Fruit fly (Drosophila melanogaster) whole organism, pupa: ENCODE data around the gene yem.

ENCODE experiments used
- CG10348 ChIP-seq: fragments of 200-800 bp; sonication (Bioruptor generic); IDR thresholded peaks from 2 replicates; pipeline ENCODE4 v1.3.6; 2022; ENCODE audit warnings: missing biosample characterization, missing genetic modification characterization
- CG12605 ChIP-seq: fragments of 200-800 bp; sonication (Bioruptor generic); IDR thresholded peaks from 2 replicates; pipeline ENCODE4 v1.3.6; 2022; ENCODE audit warnings: missing biosample characterization, missing genetic modification characterization
- CG13204 ChIP-seq: fragments of 200-800 bp; sonication (Bioruptor generic); optimal IDR thresholded peaks from 2 replicates; lab custom pipeline; 2018; ENCODE audit warnings: missing biosample characterization, mild to moderate bottlenecking, missing genetic modification characterization, moderate library complexity
- CG14655 ChIP-seq: fragments of 200-800 bp; sonication (Bioruptor generic); optimal IDR thresholded peaks from 3 replicates; lab custom pipeline; 2017; ENCODE audit warnings: mild to moderate bottlenecking, missing biosample characterization, missing genetic modification reagents, missing genetic modification characterization
- CG15710 ChIP-seq: fragments of 200-800 bp; sonication (Bioruptor generic); optimal IDR thresholded peaks from 2 replicates; lab custom pipeline; 2018; ENCODE audit warnings: missing biosample characterization, mild to moderate bottlenecking, missing genetic modification characterization, moderate library complexity
- CG17806 ChIP-seq: fragments of 200-800 bp; sonication (Bioruptor generic); optimal IDR thresholded peaks from 2 replicates; lab custom pipeline; 2018; ENCODE audit warnings: missing biosample characterization, mild to moderate bottlenecking, missing genetic modification characterization, moderate library complexity
- CG32121 ChIP-seq: fragments of 200-800 bp; sonication (Bioruptor generic); IDR thresholded peaks from 2 replicates; pipeline ENCODE4 v1.3.6; 2022; ENCODE audit warnings: missing biosample characterization, missing genetic modification characterization
- CG34367 ChIP-seq: fragments of 200-800 bp; sonication (Bioruptor generic); optimal IDR thresholded peaks from 2 replicates; lab custom pipeline; 2018; ENCODE audit warnings: missing biosample characterization, mild to moderate bottlenecking, missing genetic modification characterization
- CG4496 ChIP-seq: fragments of 200-800 bp; sonication (Bioruptor generic); IDR thresholded peaks from 3 replicates; pipeline ENCODE4 v1.3.6; 2022; ENCODE audit warnings: missing biosample characterization, missing genetic modification characterization
- CG8159 ChIP-seq: fragments of 200-800 bp; sonication (Bioruptor generic); optimal IDR thresholded peaks from 3 replicates; lab custom pipeline; 2018; ENCODE audit warnings: missing biosample characterization, mild to moderate bottlenecking, missing genetic modification characterization, moderate library complexity
- CG8301 ChIP-seq: fragments of 200-800 bp; sonication (Bioruptor generic); optimal IDR thresholded peaks from 2 replicates; lab custom pipeline; 2018; ENCODE audit warnings: missing biosample characterization, mild to moderate bottlenecking, missing genetic modification characterization
- CG9948 ChIP-seq: fragments of 200-800 bp; sonication (Bioruptor generic); optimal IDR thresholded peaks from 2 replicates; lab custom pipeline; 2018; ENCODE audit warnings: missing biosample characterization, mild to moderate bottlenecking, missing genetic modification characterization, moderate library complexity
- D1 ChIP-seq: fragments of 200-800 bp; sonication (Bioruptor generic); optimal IDR thresholded peaks from 2 replicates; lab custom pipeline; 2018; ENCODE audit warnings: missing biosample characterization, mild to moderate bottlenecking, missing genetic modification characterization, moderate library complexity
- EcR ChIP-seq: fragments of 200-800 bp; sonication (Bioruptor generic); optimal IDR thresholded peaks from 3 replicates; lab custom pipeline; 2019; ENCODE audit warnings: missing biosample characterization, missing genetic modification characterization, mild to moderate bottlenecking, moderate library complexity, missing genetic modification reagents
- Ets98B ChIP-seq: fragments of 200-800 bp; sonication (Bioruptor generic); IDR thresholded peaks from 2 replicates; pipeline ENCODE4 v1.3.6; 2022; ENCODE audit warnings: missing biosample characterization, missing genetic modification characterization
- Pif1A ChIP-seq: fragments of 200-800 bp; sonication (Bioruptor generic); optimal IDR thresholded peaks from 3 replicates; lab custom pipeline; 2016; ENCODE audit warnings: missing biosample characterization, missing genetic modification characterization
- Pif1B ChIP-seq: fragments of 200-800 bp; sonication (Bioruptor generic); optimal IDR thresholded peaks from 3 replicates; lab custom pipeline; 2016; ENCODE audit warnings: missing biosample characterization, missing genetic modification characterization
- Snoo ChIP-seq: fragments of 200-800 bp; sonication (Bioruptor generic); optimal IDR thresholded peaks from 3 replicates; lab custom pipeline; 2017; ENCODE audit warnings: missing biosample characterization, mild to moderate bottlenecking, missing genetic modification characterization, inconsistent platforms
- fd96Ca ChIP-seq: fragments of 200-800 bp; sonication (Bioruptor generic); IDR thresholded peaks from 3 replicates; pipeline ENCODE4 v1.3.6; 2022; ENCODE audit warnings: missing biosample characterization, missing genetic modification characterization
- gl ChIP-seq: fragments of 200-800 bp; sonication (Bioruptor generic); optimal IDR thresholded peaks from 2 replicates; lab custom pipeline; 2018; ENCODE audit warnings: missing biosample characterization, mild to moderate bottlenecking, missing genetic modification characterization
- rn ChIP-seq: fragments of 200-800 bp; sonication (Bioruptor generic); IDR thresholded peaks from 2 replicates; pipeline ENCODE4 v1.3.6; 2022; ENCODE audit warnings: missing biosample characterization, missing genetic modification characterization

yem gene

DNA sequence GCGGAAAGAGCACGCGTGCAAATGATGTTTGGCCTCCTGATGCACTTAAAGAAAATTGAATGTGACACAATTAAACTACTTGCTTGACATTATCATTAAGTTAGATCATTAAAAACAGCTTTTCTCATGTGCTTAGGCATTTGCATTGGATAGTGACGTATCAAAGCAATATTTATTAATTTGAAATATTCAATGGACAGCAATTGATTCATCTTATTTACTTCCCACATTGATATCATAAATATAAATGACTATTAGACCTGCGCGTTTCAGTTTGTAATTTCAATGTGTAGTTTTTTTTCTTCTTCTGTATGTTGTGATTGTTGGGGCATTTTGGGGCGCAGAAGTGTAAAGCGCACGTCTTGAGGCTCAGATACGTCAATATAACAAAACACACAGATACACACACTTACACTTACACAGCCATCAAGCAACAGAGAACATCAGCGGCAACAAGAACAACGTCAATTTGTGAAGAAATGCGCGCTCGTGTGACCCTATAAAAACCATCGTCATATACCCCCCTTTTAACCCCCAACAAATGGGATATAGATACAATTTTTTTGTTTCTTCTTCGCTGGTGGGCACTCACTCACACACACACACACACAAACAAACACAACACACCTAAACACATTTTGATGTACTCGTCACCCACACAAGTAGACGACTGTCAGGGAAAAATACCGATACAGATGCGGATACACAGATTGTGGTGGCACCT, 33.6 kb downstream of the yem start:
- TF ChIP-seq CG8159 (tag; lab: Kevin White, UChicago) (peak; percentile 51), CG10348 (GFP tag; lab: Robert Waterston, UW) (no peak), rn (no peak), Snoo (tag; lab: Kevin White, UChicago) (peak; percentile 39), CG9948 (peak; percentile 59), Pif1B (GFP tag; lab: Kevin White, UChicago) (peak; percentile 52), CG34367 (tag; lab: Kevin White, UChicago) (peak; percentile 32), CG4496 (peak; percentile 55; the same call in 1 of the 3 replicates), CG12605 (GFP tag; lab: Robert Waterston, UW) (no peak), CG8301 (tag; lab: Kevin White, UChicago) (peak; percentile 61), fd96Ca (GFP tag; lab: Robert Waterston, UW) (no peak), CG32121 (GFP tag; lab: Robert Waterston, UW) (no peak), CG15710 (tag; lab: Kevin White, UChicago) (peak; percentile 34), Pif1A (GFP tag; lab: Kevin White, UChicago) (peak; percentile 52), CG13204 (no peak), Ets98B (GFP tag; lab: Robert Waterston, UW) (peak; percentile 24; the same call in 1 of the 2 replicates), CG14655 (GFP tag; lab: Kevin White, UChicago) (peak; percentile 72), D1 (tag; lab: Kevin White, UChicago) (no peak), CG17806 (peak; percentile 54), EcR (GFP tag; lab: Kevin White, UChicago) (no peak), gl (tag; lab: Kevin White, UChicago) (no peak)

DNA sequence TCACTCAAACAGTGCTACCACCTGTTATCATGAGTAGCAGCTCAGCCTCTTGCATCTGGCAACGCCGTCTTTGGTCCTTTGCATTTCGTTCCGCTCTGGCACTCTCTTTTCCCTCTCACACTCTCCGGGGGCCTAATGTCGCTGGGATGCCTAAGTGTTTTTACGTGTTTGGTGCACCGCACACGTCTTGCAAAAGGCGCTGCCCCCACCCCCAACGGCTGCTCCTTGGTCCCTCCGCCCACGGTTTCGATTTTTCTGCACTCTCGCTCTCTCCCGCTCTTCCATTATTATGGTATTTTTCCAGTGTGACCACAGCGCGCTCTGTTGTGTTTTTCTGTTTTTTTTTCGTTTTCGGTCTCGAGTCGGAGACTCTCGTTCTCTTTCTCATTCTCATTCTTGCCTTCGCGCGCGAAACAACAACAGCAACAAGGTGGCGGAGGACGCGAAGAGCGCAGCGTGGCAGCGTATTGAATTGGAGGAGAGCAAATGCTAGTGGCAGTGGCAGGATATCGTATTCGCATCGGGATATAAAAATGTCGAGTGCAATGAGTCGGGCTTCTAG, 34.7 kb downstream of the yem start:
- TF ChIP-seq Pif1A (GFP tag; lab: Kevin White, UChicago) (peak; percentile 20), D1 (tag; lab: Kevin White, UChicago) (no peak), CG15710 (tag; lab: Kevin White, UChicago) (no peak), Pif1B (GFP tag; lab: Kevin White, UChicago) (no peak), CG10348 (GFP tag; lab: Robert Waterston, UW) (no peak), CG8159 (tag; lab: Kevin White, UChicago) (peak; percentile 13), CG4496 (peak; percentile 61; the same call in 2 of the 3 replicates), Ets98B (GFP tag; lab: Robert Waterston, UW) (peak; percentile 26; the same call in 1 of the 2 replicates), CG13204 (peak; percentile 67), CG14655 (GFP tag; lab: Kevin White, UChicago) (no peak), CG12605 (GFP tag; lab: Robert Waterston, UW) (peak; percentile 44; the same call in 1 of the 2 replicates), gl (tag; lab: Kevin White, UChicago) (peak; percentile 25), fd96Ca (GFP tag; lab: Robert Waterston, UW) (no peak), CG17806 (peak; percentile 7), EcR (GFP tag; lab: Kevin White, UChicago) (no peak)
- TF ChIP-seq, all 21 proteins: peak for 8

DNA sequence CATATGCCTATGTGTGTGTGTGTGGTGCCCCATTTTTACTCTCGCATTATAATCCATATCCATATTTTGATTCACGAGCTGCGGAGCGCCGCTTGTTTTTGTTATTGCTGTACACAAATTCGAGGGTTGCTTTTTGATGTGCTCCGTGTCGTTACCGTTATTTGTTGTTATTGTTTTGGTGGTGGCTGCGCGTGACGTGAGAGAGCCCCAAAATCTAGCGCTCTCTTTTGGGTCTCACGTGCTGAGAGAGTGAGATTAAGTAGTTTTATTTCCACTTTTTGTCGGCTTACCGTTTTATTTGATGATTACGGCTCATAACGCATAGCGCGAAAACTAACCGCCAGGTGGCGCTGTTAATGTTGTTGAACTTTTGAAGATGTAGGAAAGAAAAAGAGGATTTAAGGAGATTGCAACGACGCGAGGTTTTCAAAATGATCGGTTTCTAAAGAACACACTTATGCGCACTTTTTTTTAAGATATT, 35.3 kb downstream of the yem start:
- TF ChIP-seq CG13204, result no peak
- TF ChIP-seq CG9948, result no peak
- no peak for TF ChIP-seq CG8301 (tag; lab: Kevin White, UChicago)

DNA sequence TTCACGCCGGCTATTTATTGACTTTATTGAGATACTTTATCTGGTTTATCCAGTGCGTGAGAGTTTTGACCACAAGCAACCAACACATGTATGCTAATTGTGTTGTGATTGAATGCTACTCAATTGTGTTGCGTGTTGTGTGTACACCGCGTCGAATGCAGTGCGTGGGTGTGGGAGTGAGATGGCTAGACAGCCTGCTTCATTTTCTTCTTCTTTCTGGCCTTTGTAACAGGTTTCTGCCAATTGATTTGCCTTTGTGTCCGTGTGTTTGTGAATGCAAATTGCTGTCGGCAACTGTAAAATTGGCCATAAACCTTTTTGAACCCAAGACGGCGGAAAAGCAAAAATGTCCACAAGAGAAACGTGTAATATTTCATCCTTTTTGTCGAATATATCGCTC, 35.8 kb downstream of the yem start:
- no peak for TF ChIP-seq Ets98B (GFP tag; lab: Robert Waterston, UW)
- TF ChIP-seq CG8301 (tag; lab: Kevin White, UChicago), result no peak
- TF ChIP-seq Pif1B (GFP tag; lab: Kevin White, UChicago), result no peak
- no peak for TF ChIP-seq CG10348 (GFP tag; lab: Robert Waterston, UW)

DNA sequence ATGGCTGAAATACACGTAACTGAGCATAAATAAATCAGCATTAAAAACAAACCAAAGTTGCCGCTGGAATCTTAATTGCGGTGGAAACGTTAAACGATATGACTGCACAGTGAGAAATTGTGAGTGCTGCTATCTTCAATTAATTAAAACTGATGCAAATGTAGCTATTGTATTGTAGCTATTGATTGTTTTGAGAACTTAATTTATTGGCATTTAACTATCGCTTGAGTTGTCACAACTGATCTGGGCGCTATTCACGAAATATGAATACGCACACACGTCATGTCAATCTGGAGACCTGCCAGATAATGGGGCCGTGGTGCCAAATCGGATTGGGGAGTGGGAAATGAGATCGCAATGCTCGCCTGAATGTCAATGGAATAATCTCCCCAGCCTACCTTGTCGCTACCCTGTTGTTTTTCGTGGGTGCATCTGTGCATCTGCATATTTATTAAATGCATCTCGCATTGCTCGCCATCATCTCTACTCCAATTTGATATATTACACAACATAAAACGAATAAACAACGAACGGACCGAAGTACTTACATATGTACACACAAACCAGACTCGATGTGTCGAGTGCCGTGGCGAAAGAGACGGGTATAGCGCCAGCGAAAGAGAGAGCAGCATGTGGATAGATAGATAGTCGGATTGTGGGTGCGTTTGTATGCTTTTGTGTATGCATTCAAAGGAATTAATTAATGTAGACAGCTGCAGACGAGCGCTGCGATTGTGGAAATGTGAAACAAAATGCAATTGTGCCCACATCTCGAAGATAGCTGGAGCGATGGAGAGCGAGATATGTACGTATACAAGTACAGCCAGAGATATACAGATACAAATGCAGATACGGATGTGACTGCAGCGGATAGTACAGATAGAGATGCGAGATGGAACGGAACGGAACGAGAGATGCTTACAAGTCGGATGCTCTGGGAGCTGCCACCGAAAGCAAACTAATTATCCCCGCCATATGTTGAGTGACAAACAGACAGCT, 38.9 kb downstream of the yem start:
- TF ChIP-seq CG14655 (GFP tag; lab: Kevin White, UChicago) (peak; percentile 29), CG34367 (tag; lab: Kevin White, UChicago) (no peak), CG32121 (GFP tag; lab: Robert Waterston, UW) (no peak), D1 (tag; lab: Kevin White, UChicago) (no peak), Pif1B (GFP tag; lab: Kevin White, UChicago) (peak; percentile 39), Snoo (tag; lab: Kevin White, UChicago) (no peak), Pif1A (GFP tag; lab: Kevin White, UChicago) (peak; percentile 24), CG8159 (tag; lab: Kevin White, UChicago) (peak; percentile 58), rn (no peak), CG12605 (GFP tag; lab: Robert Waterston, UW) (peak; percentile 17; the same call in 1 of the 2 replicates), fd96Ca (GFP tag; lab: Robert Waterston, UW) (no peak), CG13204 (no peak), CG10348 (GFP tag; lab: Robert Waterston, UW) (no peak), Ets98B (GFP tag; lab: Robert Waterston, UW) (no peak), CG9948 (peak; percentile 45), CG17806 (peak; percentile 50), CG4496 (no peak), CG15710 (tag; lab: Kevin White, UChicago) (peak; percentile 33), CG8301 (tag; lab: Kevin White, UChicago) (peak; percentile 28), EcR (GFP tag; lab: Kevin White, UChicago) (peak; percentile 31), gl (tag; lab: Kevin White, UChicago) (no peak)
